Worm (Caenorhabditis elegans) whole organism, L2 larva: ENCODE results near the gene F23D12.11.

Source experiments
- C34F6.9 ChIP-seq: fragments of 150-350 bp; optimal IDR thresholded peaks from 2 replicates; lab custom pipeline; 2014; ENCODE audit warnings: missing biosample characterization, missing genetic modification characterization
- F13H6.1 ChIP-seq: sonication (generic microtip); optimal IDR thresholded peaks from 2 replicates; lab custom pipeline; 2016; ENCODE audit warnings: missing genetic modification characterization, missing compliant biosample characterization
- Y55F3AM.14 ChIP-seq: fragments of 200-800 bp; sonication (Bioruptor generic); optimal IDR thresholded peaks from 2 replicates; lab custom pipeline; 2018; ENCODE audit warnings: mild to moderate bottlenecking, missing genetic modification characterization, missing compliant biosample characterization
- ZK546.5 ChIP-seq: sonication (generic microtip); optimal IDR thresholded peaks from 2 replicates; lab custom pipeline; 2017; ENCODE audit warnings: missing biosample characterization, missing genetic modification characterization
- alr-1 ChIP-seq: fragments of 150-350 bp; optimal IDR thresholded peaks from 2 replicates; lab custom pipeline; 2014; ENCODE audit warnings: missing biosample characterization, missing genetic modification characterization
- ama-1 ChIP-seq: fragments of 150-350 bp; optimal IDR thresholded peaks from 2 replicates; lab custom pipeline; 2018; ENCODE audit warnings: inconsistent platforms
- ceh-82 ChIP-seq: fragments of 150-350 bp; optimal IDR thresholded peaks from 2 replicates; lab custom pipeline; 2014; ENCODE audit warnings: missing biosample characterization, missing genetic modification characterization
- dmd-4 ChIP-seq: sonication (generic microtip); optimal IDR thresholded peaks from 2 replicates; lab custom pipeline; 2017; ENCODE audit warnings: missing biosample characterization, missing genetic modification characterization
- egl-27 ChIP-seq: sonication (generic microtip); optimal IDR thresholded peaks from 3 replicates; lab custom pipeline; 2017; ENCODE audit warnings: missing biosample characterization, missing genetic modification reagents, missing genetic modification characterization
- elt-3 ChIP-seq: sonication (generic microtip); optimal IDR thresholded peaks from 2 replicates; lab custom pipeline; 2017; ENCODE audit warnings: missing biosample characterization, missing genetic modification characterization
- fos-1 ChIP-seq: fragments of 150-350 bp; optimal IDR thresholded peaks from 2 replicates; lab custom pipeline; 2014; ENCODE audit warnings: missing biosample characterization, missing genetic modification characterization
- gmeb-1 ChIP-seq: fragments of 150-350 bp; optimal IDR thresholded peaks from 2 replicates; lab custom pipeline; 2014; ENCODE audit warnings: missing biosample characterization, missing genetic modification characterization
- lin-13 ChIP-seq: fragments of 150-350 bp; optimal IDR thresholded peaks from 2 replicates; lab custom pipeline; 2014; ENCODE audit warnings: missing biosample characterization, missing genetic modification reagents, missing genetic modification characterization
- lsy-2 ChIP-seq, 2 experiments: fragments of 150-350 bp in 1 of 2; sonication (generic microtip) in 1 of 2; optimal IDR thresholded peaks; 2 replicates each; lab custom pipeline; 2014 to 2017; ENCODE audit warnings: missing biosample characterization in 2 of 2, missing genetic modification characterization in 2 of 2
- mab-5 ChIP-seq: fragments of 150-350 bp; optimal IDR thresholded peaks from 2 replicates; lab custom pipeline; 2014; ENCODE audit warnings: missing biosample characterization, missing genetic modification characterization
- mdl-1 ChIP-seq, 2 experiments: fragments of 150-350 bp in 1 of 2; sonication (generic microtip) in 1 of 2; optimal IDR thresholded peaks; 2 replicates each; lab custom pipeline; 2017; ENCODE audit warnings: missing biosample characterization in 2 of 2, missing genetic modification characterization in 2 of 2
- nhr-10 ChIP-seq: sonication (generic microtip); optimal IDR thresholded peaks from 2 replicates; lab custom pipeline; 2017; ENCODE audit warnings: missing biosample characterization, missing genetic modification characterization
- nhr-11 ChIP-seq: fragments of 150-350 bp; optimal IDR thresholded peaks from 2 replicates; lab custom pipeline; 2014; ENCODE audit warnings: missing biosample characterization, missing genetic modification characterization
- nhr-129 ChIP-seq: fragments of 150-350 bp; optimal IDR thresholded peaks from 2 replicates; lab custom pipeline; 2014; ENCODE audit warnings: missing biosample characterization, missing genetic modification characterization
- nhr-21 ChIP-seq: fragments of 150-350 bp; optimal IDR thresholded peaks from 2 replicates; lab custom pipeline; 2014; ENCODE audit warnings: missing biosample characterization, missing genetic modification characterization
- nhr-23 ChIP-seq: fragments of 150-350 bp; optimal IDR thresholded peaks from 2 replicates; lab custom pipeline; 2014; ENCODE audit warnings: missing biosample characterization, missing genetic modification reagents, missing genetic modification characterization
- nhr-237 ChIP-seq: fragments of 150-350 bp; optimal IDR thresholded peaks from 2 replicates; lab custom pipeline; 2014; ENCODE audit warnings: missing biosample characterization, missing genetic modification characterization
- nhr-77 ChIP-seq: fragments of 150-350 bp; optimal IDR thresholded peaks from 2 replicates; lab custom pipeline; 2014; ENCODE audit warnings: missing biosample characterization, missing genetic modification characterization
- peb-1 ChIP-seq: fragments of 150-350 bp; optimal IDR thresholded peaks from 2 replicates; lab custom pipeline; 2014; ENCODE audit warnings: missing biosample characterization, missing genetic modification characterization
- skn-1 ChIP-seq: sonication (generic microtip); optimal IDR thresholded peaks from 2 replicates; lab custom pipeline; 2017; ENCODE audit warnings: missing biosample characterization, missing genetic modification characterization
- sma-9 ChIP-seq, 2 experiments: fragments of 150-350 bp in 1 of 2; sonication (generic microtip) in 1 of 2; optimal IDR thresholded peaks; 2 replicates each; lab custom pipeline; 2014 to 2016; ENCODE audit warnings: missing genetic modification characterization in 2 of 2, mild to moderate bottlenecking in 1 of 2, missing biosample characterization in 1 of 2, missing compliant biosample characterization in 1 of 2, missing genetic modification reagents in 1 of 2, moderate library complexity in 1 of 2
- unc-39 ChIP-seq: fragments of 150-350 bp; optimal IDR thresholded peaks from 2 replicates; lab custom pipeline; 2014; ENCODE audit warnings: missing biosample characterization, missing genetic modification characterization
- unc-55 ChIP-seq: fragments of 150-350 bp; sonication (generic microtip); optimal IDR thresholded peaks from 3 replicates; lab custom pipeline; 2014; ENCODE audit warnings: missing biosample characterization, missing genetic modification reagents, missing genetic modification characterization
- zag-1 ChIP-seq: fragments of 150-350 bp; optimal IDR thresholded peaks from 2 replicates; lab custom pipeline; 2014; ENCODE audit warnings: missing biosample characterization, missing genetic modification characterization
- ztf-1 ChIP-seq: fragments of 200-800 bp; sonication (Bioruptor generic); conservative IDR thresholded peaks from 2 replicates; pipeline ENCODE4 v1.3.6; 2022; ENCODE audit warnings: missing genetic modification characterization, missing compliant biosample characterization
- ztf-11 ChIP-seq: sonication (generic microtip); optimal IDR thresholded peaks from 2 replicates; lab custom pipeline; 2017; ENCODE audit warnings: missing biosample characterization, missing genetic modification characterization
- ztf-4 ChIP-seq: fragments of 150-350 bp; optimal IDR thresholded peaks from 2 replicates; lab custom pipeline; 2014; ENCODE audit warnings: missing biosample characterization, missing genetic modification characterization

Gene F23D12.11

DNA sequence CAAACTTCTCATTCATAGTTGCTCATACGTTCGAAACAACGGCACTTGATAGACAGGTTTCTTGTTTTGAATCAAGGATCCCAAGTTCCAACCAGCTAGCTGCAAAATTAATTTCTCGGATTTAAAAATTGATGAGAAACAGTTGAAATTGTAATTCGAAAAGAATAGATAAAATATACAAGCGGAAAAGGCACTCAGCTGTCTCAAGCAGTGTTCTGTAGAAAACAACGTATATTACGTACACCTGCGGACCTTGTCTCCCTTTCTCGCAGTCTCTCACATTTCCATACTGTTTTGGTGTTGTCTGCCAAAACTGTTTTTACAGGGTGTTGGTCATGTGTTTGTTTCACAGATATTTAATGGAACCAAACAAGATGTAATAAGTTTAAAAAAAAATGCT, 8.9 kb downstream of the F23D12.11 start, which contains the start of gene F23D12.10:
F23D12.10 (minus strand) TSS at position 101 of the 400 bp plus-strand sequence.
- TF ChIP-seq unc-55 (GFP tag; lab: Kevin White, UChicago) (no peak), ceh-82 (tag; lab: Kevin White, UChicago) (no peak), ztf-11 (tag; lab: Kevin White, UChicago) (no peak), mdl-1 (tag; optimal IDR thresholded peaks at IDR 0.05; lab: Kevin White, UChicago) (no peak), elt-3 (tag; lab: Kevin White, UChicago) (no peak), fos-1 (tag; lab: Kevin White, UChicago) (no peak), ztf-1 (GFP tag; lab: Robert Waterston, UW) (no peak), dmd-4 (no peak), mab-5 (tag; lab: Kevin White, UChicago) (no peak), sma-9 (GFP tag; optimal IDR thresholded peaks at IDR 0.05; lab: Kevin White, UChicago) (no peak), sma-9 (tag; optimal IDR thresholded peaks at IDR 0.05; lab: Kevin White, UChicago) (no peak), alr-1 (tag; lab: Kevin White, UChicago) (no peak), lsy-2 (tag; optimal IDR thresholded peaks at IDR 0.05; lab: Kevin White, UChicago) (no peak), unc-39 (tag; lab: Kevin White, UChicago) (no peak), nhr-23 (tag; lab: Kevin White, UChicago) (no peak), ama-1 (lab: Kevin White, UChicago) (no peak), nhr-10 (no peak), F13H6.1 (tag; lab: Kevin White, UChicago) (no peak), nhr-21 (tag; lab: Kevin White, UChicago) (no peak), C34F6.9 (no peak)

DNA sequence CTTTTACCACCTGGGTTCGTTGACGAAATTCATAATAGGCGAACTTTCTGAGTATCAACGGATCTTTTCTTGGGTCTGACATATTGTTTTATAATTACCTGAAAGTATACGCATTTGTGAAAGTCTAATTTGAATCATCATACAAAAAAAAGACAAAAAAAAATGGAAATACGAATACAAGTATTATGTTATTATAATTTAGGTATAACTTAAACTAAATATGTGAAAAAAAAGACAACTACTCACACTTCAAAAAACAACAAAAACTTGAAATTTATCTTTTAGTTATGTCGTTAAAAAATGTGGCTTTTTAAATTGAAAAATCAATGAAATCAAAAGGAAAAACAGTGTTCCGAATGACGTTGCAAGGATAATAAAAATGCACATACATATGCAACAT, 11.8 kb downstream of the F23D12.11 start, which contains the start of gene fbxa-179:
fbxa-179 (minus strand) TSS at position 101 of the 400 bp plus-strand sequence.
- TF ChIP-seq mab-5 (tag; lab: Kevin White, UChicago), result no peak
- TF ChIP-seq zag-1, result no peak
- no peak for TF ChIP-seq nhr-129 (tag; lab: Kevin White, UChicago)

DNA sequence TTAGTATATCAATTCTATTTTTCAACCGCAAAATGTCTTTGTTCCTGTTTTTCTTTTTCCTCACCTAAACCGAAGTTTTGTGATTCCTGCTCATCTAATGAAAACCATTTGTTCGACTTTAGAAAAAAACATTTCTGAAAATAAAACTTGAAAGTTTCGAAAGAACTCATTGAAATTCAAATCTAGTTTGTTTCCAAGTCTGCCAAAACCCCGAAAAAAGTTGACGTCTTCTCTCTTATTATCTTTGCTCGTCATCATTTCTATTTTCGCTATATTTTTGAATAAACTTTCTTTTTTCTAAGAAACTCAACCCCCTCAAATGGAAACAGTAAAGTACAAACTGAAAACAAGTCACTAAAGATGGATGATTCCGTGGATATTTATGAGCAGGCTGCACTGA, 18.7 kb downstream of the F23D12.11 start, which contains the start of gene frpr-17:
frpr-17 (plus strand) TSS at position 301 of the 400 bp plus-strand sequence.
- TF ChIP-seq ztf-11 (tag; lab: Kevin White, UChicago) (no peak), mdl-1 (tag; optimal IDR thresholded peaks at IDR 0.05; lab: Kevin White, UChicago) (no peak), lin-13 (GFP tag; lab: Kevin White, UChicago) (no peak), gmeb-1 (tag; lab: Kevin White, UChicago) (no peak), egl-27 (no peak), nhr-129 (tag; lab: Kevin White, UChicago) (no peak)

DNA sequence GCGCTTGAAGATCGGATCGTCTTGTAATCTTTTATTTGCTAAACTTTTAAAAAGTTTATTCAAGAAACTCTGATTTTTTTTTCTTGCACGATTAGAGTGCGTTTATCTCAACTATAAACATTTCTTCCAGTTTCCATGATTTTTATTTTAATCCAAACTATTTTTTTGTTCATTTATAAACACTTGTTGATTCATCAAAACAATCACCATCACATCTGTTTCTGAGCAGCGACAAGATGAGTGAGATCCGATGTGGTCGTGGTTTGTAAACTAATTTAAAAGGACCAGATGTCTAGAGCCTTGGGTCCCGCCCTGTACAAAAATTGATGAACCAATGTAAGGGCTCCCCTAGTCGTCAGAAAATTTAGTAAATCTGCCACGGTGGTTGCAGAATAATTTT, 23.3 kb downstream of the F23D12.11 start:
- no peak for TF ChIP-seq ama-1 (lab: Kevin White, UChicago)
- peak; percentile 3 for TF ChIP-seq unc-55 (GFP tag; lab: Kevin White, UChicago)

DNA sequence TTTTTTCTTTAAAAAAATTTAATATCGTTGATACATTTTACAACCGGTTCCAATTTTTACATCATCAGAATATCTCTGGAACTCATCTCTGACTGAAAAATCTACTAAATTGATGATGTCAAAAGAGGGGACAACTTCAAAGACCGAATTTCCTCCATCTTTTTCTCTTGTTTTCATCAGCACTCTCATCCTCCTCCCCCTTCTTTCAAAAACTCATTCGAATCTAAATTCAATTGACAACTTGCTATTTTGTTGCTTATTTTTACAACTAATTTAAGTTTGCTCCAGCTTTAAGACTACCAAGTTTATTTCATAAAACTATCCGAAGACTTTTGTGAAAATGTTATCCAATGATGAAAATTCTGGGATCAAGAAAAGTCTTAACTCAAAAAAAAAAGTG, 25.5 kb downstream of the F23D12.11 start:
- no peak for TF ChIP-seq nhr-23 (tag; lab: Kevin White, UChicago)
- no peak for TF ChIP-seq nhr-77 (tag; lab: Kevin White, UChicago)
- TF ChIP-seq Y55F3AM.14 (GFP tag; lab: Kevin White, UChicago), result no peak
- no peak for TF ChIP-seq F13H6.1 (tag; lab: Kevin White, UChicago)
- no peak for TF ChIP-seq gmeb-1 (tag; lab: Kevin White, UChicago)
- no peak for TF ChIP-seq alr-1 (tag; lab: Kevin White, UChicago)
- TF ChIP-seq, all 48 proteins: peak for 0

DNA sequence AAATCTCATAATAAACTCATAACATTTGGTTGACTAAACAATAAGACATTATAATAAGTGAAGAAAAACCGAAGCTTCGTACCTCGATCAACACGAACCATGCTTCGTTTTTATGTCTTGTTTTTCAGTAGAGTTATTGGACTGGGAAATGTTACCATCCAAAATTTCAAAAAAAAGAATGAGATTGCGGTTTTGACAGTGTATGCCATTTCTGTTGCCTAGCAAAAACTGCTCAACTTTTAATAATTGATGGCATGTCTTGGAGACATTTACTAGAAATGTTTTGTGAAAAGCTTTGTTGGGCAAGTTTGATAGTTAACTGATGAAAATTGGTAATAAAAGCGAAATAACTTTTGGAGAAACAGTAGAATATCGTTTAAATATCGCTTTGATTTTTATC, 29.3 kb downstream of the F23D12.11 start, which contains the start of gene Y60A9.1:
Y60A9.1 (minus strand) TSS at position 101 of the 400 bp plus-strand sequence.
- TF ChIP-seq peb-1 (tag; lab: Kevin White, UChicago), result no peak

DNA sequence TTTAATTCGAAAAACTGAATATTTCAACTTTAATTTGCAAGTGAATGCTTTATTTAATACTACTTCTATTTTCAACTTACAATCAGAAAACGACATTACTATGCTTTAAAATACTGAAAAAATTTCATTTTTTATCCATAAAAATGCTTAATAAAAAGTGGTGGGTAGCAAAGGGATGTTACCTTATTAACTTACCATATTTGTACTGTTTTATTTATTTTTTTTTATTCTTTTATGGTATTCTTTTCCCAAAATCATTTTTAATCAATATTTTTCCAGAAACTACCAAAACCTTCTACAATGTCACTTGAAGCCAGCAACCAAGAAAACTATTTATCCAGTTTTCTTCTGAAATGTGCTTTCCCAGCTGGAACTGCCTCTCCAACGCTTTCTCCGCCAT, 41.6 kb downstream of the F23D12.11 start, which contains the start of gene Y60A9.3:
Y60A9.3 (plus strand) TSS at position 301 of the 400 bp plus-strand sequence.
- TF ChIP-seq ZK546.5 (tag; lab: Kevin White, UChicago), result no peak
- TF ChIP-seq nhr-21 (tag; lab: Kevin White, UChicago), result no peak
- no peak for TF ChIP-seq ztf-4
- TF ChIP-seq nhr-10, result no peak
- TF ChIP-seq nhr-11 (tag; lab: Kevin White, UChicago), result no peak
- TF ChIP-seq F13H6.1 (tag; lab: Kevin White, UChicago), result no peak
- no peak for TF ChIP-seq lsy-2 (tag; optimal IDR thresholded peaks at IDR 0.05; lab: Kevin White, UChicago)
- TF ChIP-seq nhr-237, result no peak
- no peak for TF ChIP-seq unc-55 (GFP tag; lab: Kevin White, UChicago)
- TF ChIP-seq mdl-1 (tag; optimal IDR thresholded peaks at IDR 0.05; lab: Kevin White, UChicago), result no peak
- TF ChIP-seq alr-1 (tag; lab: Kevin White, UChicago), result no peak
- TF ChIP-seq skn-1 (tag; lab: Kevin White, UChicago), result no peak
